Fruit fly (Drosophila melanogaster): ENCODE measurements around the gene CG42587.

CG42587 gene

DNA sequence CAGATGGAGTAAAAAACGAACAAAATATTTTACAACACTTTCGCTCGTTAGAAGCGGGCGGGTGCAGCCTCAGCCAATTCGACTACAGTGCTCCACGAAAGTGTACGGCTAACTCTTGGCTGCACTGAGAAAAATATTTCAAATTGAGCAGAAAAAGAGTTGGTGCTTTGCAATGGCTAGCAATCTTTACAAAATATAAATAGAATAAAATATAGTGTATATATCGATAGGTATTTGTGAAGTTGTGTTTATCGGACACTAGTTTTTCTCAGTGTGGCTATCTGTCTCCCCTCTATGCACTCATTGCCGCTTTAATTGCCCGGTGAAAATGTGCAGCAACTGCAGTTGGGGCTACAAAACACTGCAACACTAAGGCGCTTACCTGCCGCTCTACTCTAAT is 43.5 kb downstream of the CG42587 start (continued):
- TF ChIP-seq CG11504 (tag; optimal IDR thresholded peaks at IDR 0.05) = peak; percentile 75
- TF ChIP-seq gro (GFP tag; optimal IDR thresholded peaks at IDR 0.05) = no peak
- peak; percentile 65; the same call in 1 of the 2 replicates for TF ChIP-seq sens-2 (GFP tag; IDR thresholded peaks at IDR 0.05)
- no peak for TF ChIP-seq CG2678 (tag; optimal IDR thresholded peaks at IDR 0.05)
- peak; percentile 54 for TF ChIP-seq PHDP (tag; optimal IDR thresholded peaks at IDR 0.05)
- TF ChIP-seq CG15073 (GFP tag; optimal IDR thresholded peaks at IDR 0.05) = no peak
- TF ChIP-seq kay (GFP tag; optimal IDR thresholded peaks at IDR 0.05) = no peak
- no peak for TF ChIP-seq CG13624 (GFP tag; optimal IDR thresholded peaks at IDR 0.05)
- no peak for TF ChIP-seq cad (GFP tag; optimal IDR thresholded peaks at IDR 0.05)
- TF ChIP-seq CG31388 (GFP tag; optimal IDR thresholded peaks at IDR 0.05) = no peak
- no peak for TF ChIP-seq sqz (GFP tag; optimal IDR thresholded peaks at IDR 0.05)
- TF ChIP-seq CG17612 (GFP tag; IDR thresholded peaks at IDR 0.05) = no peak
- no peak for TF ChIP-seq CrebB (tag; optimal IDR thresholded peaks at IDR 0.05)
- peak; percentile 50 for TF ChIP-seq CG12219 (GFP tag; optimal IDR thresholded peaks at IDR 0.05)
- TF ChIP-seq HHEX (GFP tag; optimal IDR thresholded peaks at IDR 0.05) = no peak
- peak; percentile 34 for TF ChIP-seq CG9437 (GFP tag; optimal IDR thresholded peaks at IDR 0.05)
- no peak for TF ChIP-seq CG17359 (tag; optimal IDR thresholded peaks at IDR 0.05)
- no peak for TF ChIP-seq CG6654 (GFP tag; optimal IDR thresholded peaks at IDR 0.05)
- TF ChIP-seq CG12236 (GFP tag; optimal IDR thresholded peaks at IDR 0.05) = no peak
- TF ChIP-seq dpn (GFP tag; optimal IDR thresholded peaks at IDR 0.05) = peak in 1 of 2 experiments; percentile 38
- TF ChIP-seq Bgb (GFP tag; IDR thresholded peaks at IDR 0.05; ENCODE audit: partially characterized antibody) = no peak
- no peak for TF ChIP-seq cg (GFP tag; optimal IDR thresholded peaks at IDR 0.05)
- 0 out of 3 replicates have a peak, but pooled peaks have one; percentile 34 for TF ChIP-seq CG2889 (GFP tag; IDR thresholded peaks at IDR 0.05)
- TF ChIP-seq Atf-2 (GFP tag; optimal IDR thresholded peaks at IDR 0.05) = no peak
- no peak for TF ChIP-seq CG3847 (GFP tag; IDR thresholded peaks at IDR 0.05)
- TF ChIP-seq Lhr (GFP tag; optimal IDR thresholded peaks at IDR 0.05) = peak; percentile 56
- TF ChIP-seq CG4854 (GFP tag; optimal IDR thresholded peaks at IDR 0.05) = peak; percentile 44
- no peak for TF ChIP-seq peb (GFP tag; IDR thresholded peaks at IDR 0.05)
- TF ChIP-seq aop (GFP tag; IDR thresholded peaks at IDR 0.05) = no peak
- peak; percentile 9 for TF ChIP-seq CG2116 (GFP tag; optimal IDR thresholded peaks at IDR 0.05)
- no peak for TF ChIP-seq odd (GFP tag; optimal IDR thresholded peaks at IDR 0.05)
- TF ChIP-seq bbx (GFP tag; IDR thresholded peaks at IDR 0.05; ENCODE audit: partially characterized antibody) = no peak
- 0 out of 2 replicates have a peak, but pooled peaks have one; percentile 47 for TF ChIP-seq CG32767 (GFP tag; IDR thresholded peaks at IDR 0.05)
- no peak for TF ChIP-seq Ets97D (GFP tag; optimal IDR thresholded peaks at IDR 0.05)
- TF ChIP-seq tx (GFP tag; optimal IDR thresholded peaks at IDR 0.05) = no peak
- TF ChIP-seq cato (GFP tag; optimal IDR thresholded peaks at IDR 0.05; ENCODE audit: borderline replicate concordance) = no peak
- no peak for TF ChIP-seq NC2α (GFP tag; optimal IDR thresholded peaks at IDR 0.05)
- TF ChIP-seq esg (GFP tag; conservative IDR thresholded peaks at IDR 0.05) = peak; percentile 57
- 0 out of 3 replicates have a peak, but pooled peaks have one; percentile 29 for TF ChIP-seq CG11695 (GFP tag; IDR thresholded peaks at IDR 0.05)
- TF ChIP-seq dan (GFP tag; IDR thresholded peaks at IDR 0.05) = no peak
- TF ChIP-seq maf-S (GFP tag; optimal IDR thresholded peaks at IDR 0.05) = no peak
- TF ChIP-seq chm (GFP tag; IDR thresholded peaks at IDR 0.05) = peak; percentile 76; the same call in 1 of the 2 replicates
- peak; percentile 43; the same call in 1 of the 3 replicates for TF ChIP-seq CG14050 (GFP tag; IDR thresholded peaks at IDR 0.05)
- peak in 1 of 2 experiments; percentile 8 for TF ChIP-seq crp (GFP tag; optimal IDR thresholded peaks at IDR 0.05)
- TF ChIP-seq CG4730 (GFP tag; IDR thresholded peaks at IDR 0.05) = no peak
- TF ChIP-seq CG16815 (GFP tag; optimal IDR thresholded peaks at IDR 0.05) = peak; percentile 38
- TF ChIP-seq CG11247 (GFP tag; IDR thresholded peaks at IDR 0.05) = no peak
- TF ChIP-seq CG2120 (GFP tag; optimal IDR thresholded peaks at IDR 0.05) = no peak
- TF ChIP-seq Pdp1 (GFP tag; optimal IDR thresholded peaks at IDR 0.05) = peak; percentile 19 to 23
- no peak for TF ChIP-seq kah (GFP tag; optimal IDR thresholded peaks at IDR 0.05)
- TF ChIP-seq CG10366 (GFP tag; IDR thresholded peaks at IDR 0.05) = peak; percentile 65

Data from whole organism, embryonic.